Worm (Caenorhabditis elegans): ENCODE data around the gene old-1.

- TF ChIP-seq F16B12.6 (tag; optimal IDR thresholded peaks at IDR 0.05) (no peak), egl-27 (tag; optimal IDR thresholded peaks at IDR 0.05) (no peak), nhr-12 (tag; optimal IDR thresholded peaks at IDR 0.05) (no peak)
Observed at ce11 chrII:9828502-9828901, 40.0 kb downstream of the old-1 start.

Measured in whole organism, L1 larva.